Worm (Caenorhabditis elegans): ENCODE data around the gene K08H2.2.

The K08H2.2 gene

ce11 chrX:13220609-13221008 lies 14.2 kb downstream of the K08H2.2 start:
- TF ChIP-seq sma-9 (GFP tag; optimal IDR thresholded peaks at IDR 0.05) (peak; percentile 27), sma-9 (tag; optimal IDR thresholded peaks at IDR 0.05) (no peak), snpc-4 (tag; optimal IDR thresholded peaks at IDR 0.05) (peak; percentile 86), nhr-129 (tag; optimal IDR thresholded peaks at IDR 0.05) (peak; percentile 52), C34F6.9 (tag; optimal IDR thresholded peaks at IDR 0.05) (peak; percentile 9), mdl-1 (tag; optimal IDR thresholded peaks at IDR 0.05) (no peak), F13H6.1 (tag; optimal IDR thresholded peaks at IDR 0.05) (peak; percentile 43), ama-1 (optimal IDR thresholded peaks at IDR 0.05) (no peak), nhr-6 (tag; optimal IDR thresholded peaks at IDR 0.05) (no peak), ztf-4 (tag; optimal IDR thresholded peaks at IDR 0.05) (peak; percentile 11)

- TF ChIP-seq nhr-6 (tag; optimal IDR thresholded peaks at IDR 0.05), result no peak
- TF ChIP-seq nhr-237 (tag; optimal IDR thresholded peaks at IDR 0.05), result no peak
- no peak for TF ChIP-seq nhr-10 (tag; optimal IDR thresholded peaks at IDR 0.05)
Observed at ce11 chrX:13217940-13218339, 16.8 kb downstream of the K08H2.2 start.

- TF ChIP-seq nhr-237 (tag; optimal IDR thresholded peaks at IDR 0.05), result no peak
- no peak for TF ChIP-seq mdl-1 (tag; optimal IDR thresholded peaks at IDR 0.05)
- no peak for TF ChIP-seq nhr-10 (tag; optimal IDR thresholded peaks at IDR 0.05)
- no peak for TF ChIP-seq snpc-4 (tag; optimal IDR thresholded peaks at IDR 0.05)
- no peak for TF ChIP-seq F13H6.1 (tag; optimal IDR thresholded peaks at IDR 0.05)
- TF ChIP-seq ceh-16 (tag; optimal IDR thresholded peaks at IDR 0.05), result no peak
- TF ChIP-seq ceh-82 (tag; optimal IDR thresholded peaks at IDR 0.05), result no peak
- no peak for TF ChIP-seq dmd-4 (tag; optimal IDR thresholded peaks at IDR 0.05)
- no peak for TF ChIP-seq blmp-1 (tag; optimal IDR thresholded peaks at IDR 0.05; ENCODE audit: insufficient read depth)
- TF ChIP-seq sma-9 (GFP tag; optimal IDR thresholded peaks at IDR 0.05), result no peak
- TF ChIP-seq sma-9 (tag; optimal IDR thresholded peaks at IDR 0.05), result no peak
Observed at ce11 chrX:13216802-13217201, 18.0 kb downstream of the K08H2.2 start, which contains the start of gene R12H7.4. R12H7.4 (plus strand) TSS chrX:13217102.

DNA sequence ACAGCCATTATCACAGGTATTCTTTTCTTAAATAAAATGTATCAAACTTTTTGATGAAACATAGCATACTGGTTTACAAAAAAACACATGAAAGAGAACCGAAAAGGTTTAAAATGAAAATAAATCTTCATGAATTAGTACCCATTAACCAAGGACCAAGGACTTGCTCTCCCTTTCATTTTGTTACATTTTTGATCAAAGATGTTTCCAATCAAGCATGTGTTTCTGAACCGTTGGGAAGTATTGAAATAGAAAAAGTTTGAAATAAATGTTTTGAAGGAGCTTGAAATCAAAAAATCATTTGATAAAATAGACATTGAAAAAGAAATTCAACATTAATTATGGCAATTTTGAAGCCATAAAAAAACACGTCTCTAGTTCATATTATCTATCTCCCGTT lies 22.3 kb downstream of the K08H2.2 start:
- TF ChIP-seq nhr-237 (tag; optimal IDR thresholded peaks at IDR 0.05) (no peak), elt-1 (tag; optimal IDR thresholded peaks at IDR 0.05) (no peak), dmd-4 (tag; optimal IDR thresholded peaks at IDR 0.05) (no peak), snpc-4 (tag; optimal IDR thresholded peaks at IDR 0.05) (no peak), mdl-1 (tag; optimal IDR thresholded peaks at IDR 0.05) (no peak), unc-39 (tag; optimal IDR thresholded peaks at IDR 0.05) (no peak), lin-11 (tag; optimal IDR thresholded peaks at IDR 0.05) (no peak), Y55F3AM.14 (GFP tag; optimal IDR thresholded peaks at IDR 0.05) (no peak), R02D3.7 (tag; optimal IDR thresholded peaks at IDR 0.05) (no peak), nhr-12 (tag; optimal IDR thresholded peaks at IDR 0.05) (no peak)

- TF ChIP-seq dmd-4 (tag; optimal IDR thresholded peaks at IDR 0.05) (no peak), F13H6.1 (tag; optimal IDR thresholded peaks at IDR 0.05) (peak; percentile 68), egl-27 (tag; optimal IDR thresholded peaks at IDR 0.05) (no peak), sma-3 (GFP tag; optimal IDR thresholded peaks at IDR 0.05) (no peak), unc-39 (tag; optimal IDR thresholded peaks at IDR 0.05) (no peak), mdl-1 (tag; optimal IDR thresholded peaks at IDR 0.05) (peak in 1 of 2 experiments; percentile 45), mab-5 (tag; optimal IDR thresholded peaks at IDR 0.05) (no peak), ceh-82 (tag; optimal IDR thresholded peaks at IDR 0.05) (no peak), zag-1 (tag; optimal IDR thresholded peaks at IDR 0.05) (peak; percentile 89), ceh-16 (tag; optimal IDR thresholded peaks at IDR 0.05) (no peak), skn-1 (tag; optimal IDR thresholded peaks at IDR 0.05) (no peak), C34F6.9 (tag; optimal IDR thresholded peaks at IDR 0.05) (peak; percentile 68), unc-62 (GFP tag; optimal IDR thresholded peaks at IDR 0.05) (no peak), sem-4 (tag; optimal IDR thresholded peaks at IDR 0.05) (peak; percentile 44), lsy-2 (tag; optimal IDR thresholded peaks at IDR 0.05) (peak; percentile 4 to 67), nhr-77 (tag; optimal IDR thresholded peaks at IDR 0.05) (no peak), alr-1 (tag; optimal IDR thresholded peaks at IDR 0.05) (no peak), ama-1 (optimal IDR thresholded peaks at IDR 0.05) (no peak), ztf-1 (GFP tag; conservative IDR thresholded peaks at IDR 0.05) (no peak), peb-1 (tag; optimal IDR thresholded peaks at IDR 0.05) (no peak), nhr-12 (tag; optimal IDR thresholded peaks at IDR 0.05) (no peak), ZK546.5 (tag; optimal IDR thresholded peaks at IDR 0.05) (no peak), crh-2 (tag; optimal IDR thresholded peaks at IDR 0.05) (peak; percentile 46), elt-1 (tag; optimal IDR thresholded peaks at IDR 0.05) (no peak), nhr-10 (tag; optimal IDR thresholded peaks at IDR 0.05) (no peak), lin-39 (tag; optimal IDR thresholded peaks at IDR 0.05) (peak; percentile 31), elt-3 (tag; optimal IDR thresholded peaks at IDR 0.05) (no peak), unc-55 (GFP tag; optimal IDR thresholded peaks at IDR 0.05) (peak; percentile 77), nhr-11 (tag; optimal IDR thresholded peaks at IDR 0.05) (no peak), Y55F3AM.14 (GFP tag; optimal IDR thresholded peaks at IDR 0.05) (peak; percentile 79), sma-9 (GFP tag; optimal IDR thresholded peaks at IDR 0.05) (peak; percentile 71), sma-9 (tag; optimal IDR thresholded peaks at IDR 0.05) (no peak), R02D3.7 (tag; optimal IDR thresholded peaks at IDR 0.05) (no peak), nhr-21 (tag; optimal IDR thresholded peaks at IDR 0.05) (no peak), lin-11 (tag; optimal IDR thresholded peaks at IDR 0.05) (peak; percentile 4), gmeb-1 (tag; optimal IDR thresholded peaks at IDR 0.05) (no peak), snpc-4 (tag; optimal IDR thresholded peaks at IDR 0.05) (no peak), nhr-129 (tag; optimal IDR thresholded peaks at IDR 0.05) (peak; percentile 79), blmp-1 (tag; optimal IDR thresholded peaks at IDR 0.05; ENCODE audit: insufficient read depth) (no peak)
Observed at ce11 chrX:13210478-13210877, 24.3 kb downstream of the K08H2.2 start.

Measured in whole organism, L2 larva.